Worm (Caenorhabditis elegans) whole organism, young adult: ENCODE data around the gene wrm-1.

ENCODE experiments used
- F22D6.2 ChIP-seq: sonication (generic microtip); optimal IDR thresholded peaks from 2 replicates; lab custom pipeline; 2016; ENCODE audit warnings: mild to moderate bottlenecking, missing genetic modification characterization, missing compliant biosample characterization
- Y95B8A.8 ChIP-seq: fragments of 200-800 bp; sonication (Bioruptor generic); IDR thresholded peaks from 2 replicates; pipeline ENCODE4 v1.3.6; 2022; ENCODE audit warnings: missing genetic modification reagents, missing genetic modification characterization, missing compliant biosample characterization
- aptf-2 ChIP-seq: fragments of 200-800 bp; sonication (Bioruptor generic); conservative IDR thresholded peaks from 2 replicates; pipeline ENCODE4 v1.3.6; 2022; ENCODE audit warnings: missing genetic modification reagents, missing genetic modification characterization, missing compliant biosample characterization
- cebp-2 ChIP-seq: fragments of 200-800 bp; sonication (Bioruptor generic); IDR thresholded peaks from 2 replicates; pipeline ENCODE4 v1.3.6; 2022; ENCODE audit warnings: missing genetic modification characterization, missing compliant biosample characterization
- egl-44 ChIP-seq: fragments of 200-800 bp; sonication (Bioruptor generic); IDR thresholded peaks from 2 replicates; pipeline ENCODE4 v1.3.6; 2022; ENCODE audit warnings: missing genetic modification reagents, missing genetic modification characterization, missing compliant biosample characterization
- hmg-20 ChIP-seq: fragments of 200-800 bp; sonication (Bioruptor generic); IDR thresholded peaks from 2 replicates; pipeline ENCODE4 v1.3.6; 2022; ENCODE audit warnings: missing genetic modification reagents, missing genetic modification characterization, missing compliant biosample characterization
- mes-4 ChIP-seq: sonication (generic microtip); optimal IDR thresholded peaks from 2 replicates; lab custom pipeline; 2016; ENCODE audit warnings: missing genotype, missing genetic modification characterization, missing compliant biosample characterization
- unc-130 ChIP-seq: sonication (generic microtip); optimal IDR thresholded peaks from 2 replicates; lab custom pipeline; 2016; ENCODE audit warnings: missing genetic modification reagents, missing genetic modification characterization, missing compliant biosample characterization
- unc-62 ChIP-seq: fragments of 150-350 bp; optimal IDR thresholded peaks from 2 replicates; lab custom pipeline; 2014; ENCODE audit warnings: missing biosample characterization, missing genetic modification reagents, missing genetic modification characterization
- xnd-1 ChIP-seq: sonication (generic microtip); optimal IDR thresholded peaks from 2 replicates; lab custom pipeline; 2016; ENCODE audit warnings: missing genotype, missing genetic modification reagents, missing genetic modification characterization, missing compliant biosample characterization
- ztf-18 ChIP-seq: sonication (generic microtip); optimal IDR thresholded peaks from 2 replicates; lab custom pipeline; 2016; ENCODE audit warnings: missing genotype, mild to moderate bottlenecking, missing genetic modification characterization, missing compliant biosample characterization
- ztf-25 ChIP-seq: fragments of 200-800 bp; sonication (Bioruptor generic); IDR thresholded peaks from 2 replicates; pipeline ENCODE4 v1.3.6; 2022; ENCODE audit warnings: missing genetic modification reagents, missing genetic modification characterization, missing compliant biosample characterization
- ztf-6 ChIP-seq: fragments of 200-800 bp; sonication (Bioruptor generic); IDR thresholded peaks from 2 replicates; pipeline ENCODE4 v1.3.6; 2022; ENCODE audit warnings: missing genetic modification reagents, missing genetic modification characterization, missing compliant biosample characterization

DNA sequence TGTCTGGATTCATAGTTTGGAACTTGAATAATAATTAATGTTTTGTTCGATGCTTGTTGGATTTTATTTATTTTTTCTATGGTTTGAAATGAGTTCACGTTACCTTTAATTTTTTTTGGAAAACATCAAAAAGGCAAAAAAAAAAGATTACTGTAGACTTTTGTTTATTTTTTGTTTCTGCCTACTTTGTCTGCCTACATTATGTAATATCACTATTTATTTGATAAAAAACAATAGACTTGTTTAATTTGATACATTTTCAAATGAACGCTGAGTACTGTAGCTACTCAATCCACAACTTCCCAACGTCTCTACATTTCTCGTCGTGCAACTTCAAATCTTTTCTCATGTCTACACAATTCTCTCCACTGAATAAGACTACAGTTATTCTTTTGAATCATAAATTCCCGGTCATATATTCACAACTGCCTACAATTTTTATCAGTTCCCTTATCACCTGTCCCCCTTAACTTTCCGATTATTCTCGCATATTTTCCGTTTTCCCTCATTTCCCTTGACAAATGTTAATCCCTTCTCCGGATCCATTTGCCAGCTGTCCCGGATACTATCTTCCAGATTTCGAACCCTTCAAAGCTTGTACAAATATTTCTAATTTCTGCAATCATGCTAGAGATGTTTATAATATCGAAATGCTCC lies 8.5 kb downstream of the wrm-1 start, which contains the start of the genes B0244.9 and B0244.7:
- TF ChIP-seq F22D6.2 (tag; lab: Kevin White, UChicago) (no peak), unc-130 (GFP tag; lab: Kevin White, UChicago) (no peak), xnd-1 (tag; lab: Kevin White, UChicago) (no peak), egl-44 (GFP tag; lab: Robert Waterston, UW) (no peak), ztf-6 (no peak), unc-62 (GFP tag; lab: Kevin White, UChicago) (no peak), mes-4 (no peak), ztf-18 (tag; lab: Kevin White, UChicago) (no peak), Y95B8A.8 (no peak), ztf-25 (no peak), hmg-20 (GFP tag; lab: Robert Waterston, UW) (no peak), cebp-2 (no peak), aptf-2 (GFP tag; lab: Robert Waterston, UW) (no peak)
